Worm (Caenorhabditis elegans): Measurements from ENCODE around the gene Y70C5A.4.

DNA sequence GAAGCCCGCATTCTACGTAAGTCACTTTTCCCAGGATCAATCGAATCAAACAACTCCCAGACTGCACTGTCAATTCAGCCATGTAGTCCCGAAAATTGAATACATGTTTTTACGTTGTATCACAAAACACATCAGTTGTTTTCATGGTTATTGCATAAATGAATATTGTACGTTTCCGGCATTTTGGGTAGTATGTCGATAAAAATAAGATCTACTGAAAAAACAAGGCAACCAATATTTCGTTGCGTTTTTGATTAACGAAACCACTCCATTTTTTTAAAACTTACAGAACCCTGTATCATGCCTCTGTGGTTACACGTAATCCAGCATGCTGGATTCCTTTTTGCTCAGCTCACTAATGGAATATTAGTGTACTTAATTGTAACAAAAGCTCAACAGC lies 44.4 kb upstream of the Y70C5A.4 start, which contains the start of gene str-149:
- TF ChIP-seq ceh-45 (GFP tag; IDR thresholded peaks at IDR 0.05) = no peak
- TF ChIP-seq che-1 (tag; optimal IDR thresholded peaks at IDR 0.05) = no peak
- no peak for TF ChIP-seq npax-4 (tag; optimal IDR thresholded peaks at IDR 0.05)
- TF ChIP-seq hlh-30 (tag; optimal IDR thresholded peaks at IDR 0.05; ENCODE audit: insufficient read depth) = no peak
